Fruit fly (Drosophila melanogaster): ENCODE results near the gene Msh6.

The Msh6 gene

dm6 chr3L:15143638-15144600 lies 14.4 kb downstream of the Msh6 start, which contains the start of the genes CG32147 and Pex3:
Gene CG32147, minus strand, starts transcription at chr3L:15144059.
Gene Pex3, plus strand, starts transcription at chr3L:15144355.
- TF ChIP-seq CTCF (optimal IDR thresholded peaks at IDR 0.05) (peak in 1 of 2 experiments; percentile 20), CG8478 (optimal IDR thresholded peaks at IDR 0.05) (no peak)

DNA sequence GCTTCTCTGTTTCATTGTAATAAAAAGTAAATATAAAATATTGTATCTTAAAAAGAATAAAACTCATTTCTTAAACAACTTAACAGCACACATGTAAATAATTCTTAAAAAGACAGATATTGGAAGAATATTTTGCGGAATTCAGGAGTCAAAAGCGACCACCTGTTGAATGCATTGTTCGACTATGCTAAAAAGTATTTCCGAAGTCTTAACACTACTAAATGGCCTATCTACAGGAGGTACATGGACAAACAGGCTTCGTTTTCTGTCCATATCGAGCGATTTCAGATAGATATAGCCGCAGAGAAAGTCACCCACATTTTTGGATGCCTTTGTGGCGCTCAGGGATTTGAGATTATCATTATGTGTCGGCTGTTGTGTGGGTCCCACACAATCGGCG lies 15.3 kb downstream of the Msh6 start:
- TF ChIP-seq CG8478 (optimal IDR thresholded peaks at IDR 0.05) (no peak), CTCF (optimal IDR thresholded peaks at IDR 0.05) (no peak)

dm6 chr3L:15142004-15142890 lies 16.1 kb downstream of the Msh6 start, which contains the start of gene Pdi:
Gene Pdi, minus strand, starts transcription at chr3L:15142840.
- TF ChIP-seq CG8478 (optimal IDR thresholded peaks at IDR 0.05) (no peak), CTCF (optimal IDR thresholded peaks at IDR 0.05) (peak; percentile 87 to 94)

DNA sequence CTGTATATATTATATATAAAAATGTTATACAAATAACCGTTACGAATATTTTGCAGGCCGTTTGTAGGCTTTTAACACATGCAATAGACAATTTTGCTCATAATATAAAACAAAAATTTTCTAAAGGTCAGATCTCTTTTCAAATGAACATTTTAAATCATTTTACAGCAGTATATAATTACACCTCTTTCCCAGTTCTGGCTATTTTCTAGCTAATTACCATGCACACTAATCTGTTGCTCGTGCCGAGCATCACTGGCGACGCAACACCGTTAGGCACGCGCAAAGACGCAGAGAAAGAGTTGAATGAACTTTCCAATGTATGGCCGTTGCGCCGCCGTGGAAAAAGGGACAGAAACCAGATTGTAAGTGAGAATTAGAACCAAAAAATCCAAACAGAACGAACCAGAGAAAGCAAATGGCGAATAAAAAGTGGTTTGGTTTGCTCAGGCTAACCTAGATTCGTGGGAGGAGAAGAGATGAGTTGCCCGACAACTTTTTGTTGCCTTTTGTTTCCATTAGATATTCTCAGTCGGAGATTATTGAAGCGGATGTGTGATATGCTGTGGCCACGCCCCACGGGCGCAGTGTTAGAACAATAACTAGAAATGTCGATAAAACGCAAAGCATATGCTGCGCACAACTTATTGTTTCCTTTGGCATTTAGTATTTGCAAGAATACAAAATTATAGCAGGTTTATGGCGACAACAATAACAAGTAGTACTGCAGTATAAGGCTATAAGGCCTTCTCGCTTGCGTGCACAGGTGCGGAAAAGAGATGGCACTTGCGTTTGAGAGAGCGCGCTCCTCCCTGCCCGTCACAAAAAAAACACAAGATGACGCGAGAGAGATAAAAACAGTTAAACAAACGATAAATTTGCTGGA lies 17.0 kb downstream of the Msh6 start:
- TF ChIP-seq CTCF (optimal IDR thresholded peaks at IDR 0.05) (no peak), CG8478 (optimal IDR thresholded peaks at IDR 0.05) (no peak)

- TF ChIP-seq CTCF (optimal IDR thresholded peaks at IDR 0.05) = no peak
- no peak for TF ChIP-seq CG8478 (optimal IDR thresholded peaks at IDR 0.05)
Measured at dm6 chr3L:15140268-15140957, 17.9 kb downstream of the Msh6 start.

dm6 chr3L:15137790-15138189 lies 20.6 kb downstream of the Msh6 start:
- no peak for TF ChIP-seq CTCF (optimal IDR thresholded peaks at IDR 0.05)
- no peak for TF ChIP-seq CG8478 (optimal IDR thresholded peaks at IDR 0.05)

dm6 chr3L:15136659-15137572 lies 21.4 kb downstream of the Msh6 start, which contains the start of gene CG12316:
Gene CG12316, minus strand, starts transcription at chr3L:15136934.
- TF ChIP-seq CTCF (optimal IDR thresholded peaks at IDR 0.05) (no peak), CG8478 (optimal IDR thresholded peaks at IDR 0.05) (no peak)

dm6 chr3L:15131278-15131677 lies 27.1 kb downstream of the Msh6 start, which contains the start of gene CG13457:
Gene CG13457, minus strand, starts transcription at chr3L:15131378.
- TF ChIP-seq CG8478 (optimal IDR thresholded peaks at IDR 0.05) = no peak
- TF ChIP-seq CTCF (optimal IDR thresholded peaks at IDR 0.05) = no peak

dm6 chr3L:15125717-15126116 lies 32.6 kb downstream of the Msh6 start:
- TF ChIP-seq CTCF (optimal IDR thresholded peaks at IDR 0.05) (no peak), CG8478 (optimal IDR thresholded peaks at IDR 0.05) (no peak)

- no peak for TF ChIP-seq CTCF (optimal IDR thresholded peaks at IDR 0.05)
- no peak for TF ChIP-seq CG8478 (optimal IDR thresholded peaks at IDR 0.05)
Measured at dm6 chr3L:15125077-15125652, 33.2 kb downstream of the Msh6 start, which contains the start of gene CG16959. Gene CG16959, minus strand, starts transcription at chr3L:15125321.

DNA sequence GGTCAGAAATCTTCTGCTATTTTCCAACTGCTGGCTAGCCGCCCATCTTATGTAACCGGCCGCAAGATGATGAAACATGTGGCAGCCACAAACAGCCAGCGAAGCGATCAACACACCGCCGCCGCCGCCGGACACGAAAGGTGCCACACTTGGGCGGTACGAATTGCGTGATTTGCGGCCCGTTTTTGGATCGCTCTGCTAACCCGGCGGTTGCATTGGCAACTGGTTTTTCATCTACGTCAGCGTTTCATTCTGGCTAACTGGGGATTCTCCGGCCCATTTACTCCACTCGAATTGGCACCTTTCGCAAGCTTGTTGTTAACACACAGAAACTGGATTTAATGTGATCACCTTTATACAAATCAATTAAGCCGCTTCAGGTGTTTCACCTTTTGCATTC lies 34.6 kb downstream of the Msh6 start:
- TF ChIP-seq CTCF (optimal IDR thresholded peaks at IDR 0.05) (no peak), CG8478 (optimal IDR thresholded peaks at IDR 0.05) (no peak)

DNA sequence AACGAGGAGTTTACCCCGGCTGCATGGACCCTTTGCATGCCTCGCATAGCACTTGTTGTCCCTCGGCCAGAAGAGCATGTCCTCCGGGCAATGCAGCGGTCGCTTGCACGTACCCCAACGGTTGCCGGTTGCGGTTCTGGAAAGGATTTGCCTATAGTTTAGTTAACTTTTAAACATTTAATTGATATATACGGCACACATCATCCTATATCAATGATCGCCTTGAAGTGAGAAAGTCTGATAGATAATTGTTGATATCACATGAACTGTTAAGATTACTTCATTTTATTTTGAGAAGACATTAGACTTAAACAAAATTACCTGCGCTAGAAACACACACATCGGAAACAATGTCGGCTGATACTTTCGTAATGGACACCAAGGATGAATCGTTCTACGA lies 37.1 kb downstream of the Msh6 start, which contains the start of gene CG32847:
TSS of gene CG32847 (plus strand) at position 301 of the 400 bp plus-strand sequence.
- TF ChIP-seq CTCF (optimal IDR thresholded peaks at IDR 0.05) = no peak
- TF ChIP-seq CG8478 (optimal IDR thresholded peaks at IDR 0.05) = no peak

All from S2 (cell line).